Worm (Caenorhabditis elegans): ENCODE results near the gene vwa-8.

DNA sequence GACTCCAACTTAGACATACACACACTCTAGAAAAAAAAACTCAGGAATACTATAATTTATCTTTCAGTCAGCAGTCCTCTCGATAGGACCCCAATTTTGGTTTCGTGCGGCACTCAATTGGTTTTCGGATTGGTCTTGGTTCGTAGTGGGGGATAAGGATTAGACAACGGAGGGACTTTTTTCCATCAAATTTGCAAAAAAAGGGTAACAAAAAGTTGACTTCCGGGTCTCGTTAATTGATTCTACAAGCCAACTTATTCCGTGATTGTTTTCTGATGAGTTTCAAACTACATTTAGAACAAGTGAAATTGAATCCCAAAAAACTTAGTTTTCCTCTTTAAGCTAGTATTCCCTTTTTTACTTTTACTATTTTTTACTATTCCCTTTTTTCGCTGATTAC, 43.1 kb downstream of the vwa-8 start:
- TF ChIP-seq snpc-4 (tag; optimal IDR thresholded peaks at IDR 0.05) (no peak), ztf-11 (tag; optimal IDR thresholded peaks at IDR 0.05) (no peak), elt-3 (tag; optimal IDR thresholded peaks at IDR 0.05) (no peak)

Data from whole organism, mixed stage, embryonic.